Worm (Caenorhabditis elegans) whole organism, L1 larva: Measurements from ENCODE around the gene C34D10.5.

Source experiments
- C04F5.9 ChIP-seq: sonication (generic microtip); optimal IDR thresholded peaks from 2 replicates; lab custom pipeline; 2016; ENCODE audit warnings: missing genetic modification characterization, missing compliant biosample characterization
- Y116A8C.19 ChIP-seq: sonication (generic microtip); optimal IDR thresholded peaks from 2 replicates; lab custom pipeline; 2016; ENCODE audit warnings: missing compliant biosample characterization, missing genetic modification characterization, borderline replicate concordance
- alr-1 ChIP-seq: fragments of 200-800 bp; sonication (Bioruptor generic); optimal IDR thresholded peaks from 2 replicates; lab custom pipeline; 2018; ENCODE audit warnings: borderline replicate concordance, mild to moderate bottlenecking, missing genetic modification characterization, missing compliant biosample characterization
- ceh-82 ChIP-seq, 3 experiments: fragments of 150-350 bp in 1 of 3; sonication (generic microtip) in 2 of 3; optimal IDR thresholded peaks; 2 replicates each; lab custom pipeline; 2014 to 2017; ENCODE audit warnings: missing biosample characterization in 3 of 3, missing genetic modification characterization in 3 of 3
- ceh-88 ChIP-seq: fragments of 200-800 bp; sonication (Bioruptor generic); IDR thresholded peaks from 2 replicates; pipeline ENCODE4 v1.3.6; 2022; ENCODE audit warnings: missing genetic modification characterization, missing compliant biosample characterization
- dpl-1 ChIP-seq, 3 experiments: fragments of 150-350 bp in 2 of 3; sonication (generic microtip) in 1 of 3; optimal IDR thresholded peaks; 2 replicates each; lab custom pipeline; 2014 to 2017; ENCODE audit warnings: missing biosample characterization in 3 of 3, missing genetic modification characterization in 3 of 3, missing genetic modification reagents in 3 of 3
- dsc-1 ChIP-seq: sonication (generic microtip); optimal IDR thresholded peaks from 2 replicates; lab custom pipeline; 2016; ENCODE audit warnings: mild to moderate bottlenecking, missing genetic modification characterization, missing compliant biosample characterization
- efl-1 ChIP-seq, 4 experiments: fragments of 150-350 bp; optimal IDR thresholded peaks in 3 of 4; peaks in 1 of 4; 1 replicate in 1 of 4; 2 replicates in 3 of 4; lab custom pipeline; 2014; ENCODE audit warnings: missing biosample characterization in 2 of 4, missing genetic modification characterization in 2 of 4, missing genetic modification reagents in 2 of 4
- egl-27 ChIP-seq, 2 experiments: fragments of 150-350 bp in 1 of 2; sonication (generic microtip); optimal IDR thresholded peaks; 3 replicates each; lab custom pipeline; 2017 to 2018; ENCODE audit warnings: missing biosample characterization in 2 of 2, missing genetic modification characterization in 2 of 2, missing genetic modification reagents in 2 of 2
- elt-2 ChIP-seq: sonication (generic microtip); optimal IDR thresholded peaks from 2 replicates; lab custom pipeline; 2016; ENCODE audit warnings: missing genetic modification characterization, mild to moderate bottlenecking, inconsistent platforms, missing compliant biosample characterization, missing genetic modification reagents
- fkh-4 ChIP-seq: sonication (generic microtip); optimal IDR thresholded peaks from 2 replicates; lab custom pipeline; 2016; ENCODE audit warnings: missing compliant biosample characterization, missing genetic modification characterization, borderline replicate concordance
- fkh-8 ChIP-seq: sonication (generic microtip); optimal IDR thresholded peaks from 2 replicates; lab custom pipeline; 2016; ENCODE audit warnings: mild to moderate bottlenecking, missing genetic modification characterization, missing compliant biosample characterization
- grh-1 ChIP-seq: fragments of 200-800 bp; sonication (Bioruptor generic); IDR thresholded peaks from 2 replicates; pipeline ENCODE4 v1.3.6; 2022; ENCODE audit warnings: missing genetic modification reagents, missing genetic modification characterization, missing compliant biosample characterization
- hpl-2 ChIP-seq: fragments of 150-350 bp; optimal IDR thresholded peaks from 2 replicates; lab custom pipeline; 2014; ENCODE audit warnings: missing biosample characterization, missing genetic modification reagents, missing genetic modification characterization
- isw-1 ChIP-seq: fragments of 200-800 bp; sonication (Bioruptor generic); IDR thresholded peaks from 2 replicates; pipeline ENCODE4 v1.3.6; 2022; ENCODE audit warnings: missing genetic modification characterization, missing compliant biosample characterization
- jun-1 ChIP-seq: fragments of 150-350 bp; optimal IDR thresholded peaks from 2 replicates; lab custom pipeline; 2014; ENCODE audit warnings: missing biosample characterization, missing genetic modification reagents, missing genetic modification characterization
- lin-13 ChIP-seq: fragments of 150-350 bp; optimal IDR thresholded peaks from 2 replicates; lab custom pipeline; 2014; ENCODE audit warnings: missing biosample characterization, missing genetic modification reagents, missing genetic modification characterization
- lin-35 ChIP-seq, 2 experiments: fragments of 150-350 bp; optimal IDR thresholded peaks; 2 replicates each; lab custom pipeline; 2014; ENCODE audit warnings: missing biosample characterization in 2 of 2, missing genetic modification characterization in 2 of 2, missing genetic modification reagents in 2 of 2
- lir-3 ChIP-seq: sonication (generic microtip); optimal IDR thresholded peaks from 2 replicates; lab custom pipeline; 2016; ENCODE audit warnings: mild to moderate bottlenecking, missing genetic modification characterization, moderate library complexity, missing compliant biosample characterization; ENCODE audit not compliant: poor library complexity
- lsy-2 ChIP-seq, 2 experiments: fragments of 150-350 bp; optimal IDR thresholded peaks; 2 replicates each; lab custom pipeline; 2014; ENCODE audit warnings: missing biosample characterization in 2 of 2, missing genetic modification characterization in 2 of 2
- mdl-1 ChIP-seq, 2 experiments: fragments of 150-350 bp; optimal IDR thresholded peaks; 2 replicates each; lab custom pipeline; 2014 to 2017; ENCODE audit warnings: missing biosample characterization in 2 of 2, missing genetic modification characterization in 2 of 2, inconsistent platforms in 1 of 2
- nhr-20 ChIP-seq: sonication (generic microtip); optimal IDR thresholded peaks from 2 replicates; lab custom pipeline; 2016; ENCODE audit warnings: mild to moderate bottlenecking, missing genetic modification characterization, missing compliant biosample characterization
- nhr-237 ChIP-seq: fragments of 150-350 bp; optimal IDR thresholded peaks from 2 replicates; lab custom pipeline; 2014; ENCODE audit warnings: missing biosample characterization, missing genetic modification characterization
- nhr-47 ChIP-seq: sonication (generic microtip); optimal IDR thresholded peaks from 2 replicates; lab custom pipeline; 2016; ENCODE audit warnings: mild to moderate bottlenecking, missing genetic modification characterization, moderate library complexity, missing compliant biosample characterization
- nhr-71 ChIP-seq: sonication (generic microtip); optimal IDR thresholded peaks from 2 replicates; lab custom pipeline; 2016; ENCODE audit warnings: mild to moderate bottlenecking, missing genetic modification characterization, moderate library complexity, missing compliant biosample characterization
- nhr-77 ChIP-seq: fragments of 150-350 bp; optimal IDR thresholded peaks from 2 replicates; lab custom pipeline; 2014; ENCODE audit warnings: missing biosample characterization, missing genetic modification characterization
- nhr-85 ChIP-seq: sonication (generic microtip); peaks from one replicate; lab custom pipeline; 2016; ENCODE audit warnings: missing genetic modification characterization, inconsistent platforms, missing compliant biosample characterization
- pax-3 ChIP-seq: fragments of 200-800 bp; sonication (Bioruptor generic); optimal IDR thresholded peaks from 2 replicates; lab custom pipeline; 2018; ENCODE audit warnings: mild to moderate bottlenecking, missing genetic modification characterization, moderate library complexity, missing compliant biosample characterization
- rnt-1 ChIP-seq: sonication (generic microtip); optimal IDR thresholded peaks from 2 replicates; lab custom pipeline; 2016; ENCODE audit warnings: mild to moderate bottlenecking, missing genetic modification characterization, moderate library complexity, missing compliant biosample characterization
- skn-1 ChIP-seq: fragments of 150-350 bp; optimal IDR thresholded peaks from 2 replicates; lab custom pipeline; 2014; ENCODE audit warnings: missing biosample characterization, missing genetic modification characterization
- snpc-4 ChIP-seq: fragments of 150-350 bp; optimal IDR thresholded peaks from 2 replicates; lab custom pipeline; 2014; ENCODE audit warnings: missing biosample characterization, missing genetic modification characterization
- sox-4 ChIP-seq: sonication (generic microtip); optimal IDR thresholded peaks from 2 replicates; lab custom pipeline; 2016; ENCODE audit warnings: missing genetic modification characterization, missing compliant biosample characterization
- swsn-7 ChIP-seq: sonication (generic microtip); optimal IDR thresholded peaks from 2 replicates; lab custom pipeline; 2016; ENCODE audit warnings: missing genetic modification characterization, missing compliant biosample characterization
- tbx-2 ChIP-seq: sonication (generic microtip); optimal IDR thresholded peaks from 2 replicates; lab custom pipeline; 2016; ENCODE audit warnings: missing genetic modification characterization, missing compliant biosample characterization
- unc-62 ChIP-seq: fragments of 150-350 bp; optimal IDR thresholded peaks from 2 replicates; lab custom pipeline; 2014; ENCODE audit warnings: missing biosample characterization, missing genetic modification reagents, missing genetic modification characterization
- unc-86 ChIP-seq: sonication (generic microtip); optimal IDR thresholded peaks from 2 replicates; lab custom pipeline; 2016; ENCODE audit warnings: missing genetic modification characterization, missing compliant biosample characterization
- unc-98 ChIP-seq: fragments of 200-800 bp; sonication (Bioruptor generic); IDR thresholded peaks from 2 replicates; pipeline ENCODE4 v1.3.6; 2022; ENCODE audit warnings: missing genetic modification characterization, missing compliant biosample characterization
- vab-15 ChIP-seq: sonication (generic microtip); optimal IDR thresholded peaks from 2 replicates; lab custom pipeline; 2017; ENCODE audit warnings: missing genotype, mild to moderate bottlenecking, missing genetic modification characterization, missing compliant biosample characterization
- xbp-1 ChIP-seq: sonication (generic microtip); optimal IDR thresholded peaks from 2 replicates; lab custom pipeline; 2016; ENCODE audit warnings: missing genetic modification characterization, missing compliant biosample characterization
- zag-1 ChIP-seq: fragments of 150-350 bp; optimal IDR thresholded peaks from 2 replicates; lab custom pipeline; 2014; ENCODE audit warnings: missing biosample characterization, missing genetic modification characterization
- zip-4 ChIP-seq: fragments of 200-800 bp; sonication (Bioruptor generic); optimal IDR thresholded peaks from 2 replicates; lab custom pipeline; 2018; ENCODE audit warnings: mild to moderate bottlenecking, missing genetic modification characterization, moderate library complexity, missing compliant biosample characterization

The C34D10.5 gene

DNA sequence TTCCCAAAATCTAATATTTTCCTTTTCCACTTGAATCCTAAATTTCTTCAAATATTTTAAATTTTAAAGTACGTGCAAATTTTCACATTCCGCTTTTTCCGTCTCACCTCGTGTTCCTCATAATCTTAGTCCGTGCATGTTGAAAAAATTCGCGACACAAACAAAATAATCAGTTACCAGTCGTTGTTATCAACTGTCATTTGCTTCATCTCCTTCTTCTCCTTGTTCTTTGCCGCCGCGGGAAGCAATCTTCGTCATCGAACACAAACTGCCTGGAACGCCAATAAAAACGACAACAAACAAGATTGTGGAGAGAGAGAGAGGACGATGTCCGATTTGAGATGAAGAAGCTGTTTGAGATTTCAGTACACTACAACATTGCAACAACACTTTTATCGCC lies at the start of gene C34D10.5:
TSS of gene C34D10.5 (plus strand) at position 269 of the 400 bp plus-strand sequence.
- TF ChIP-seq nhr-85 (tag; lab: Kevin White, UChicago) (peak; percentile 52), sox-4 (tag; lab: Kevin White, UChicago) (no peak), C04F5.9 (no peak), nhr-71 (peak; percentile 1), rnt-1 (tag; lab: Kevin White, UChicago) (peak; percentile 13), lir-3 (tag; lab: Kevin White, UChicago) (no peak)

DNA sequence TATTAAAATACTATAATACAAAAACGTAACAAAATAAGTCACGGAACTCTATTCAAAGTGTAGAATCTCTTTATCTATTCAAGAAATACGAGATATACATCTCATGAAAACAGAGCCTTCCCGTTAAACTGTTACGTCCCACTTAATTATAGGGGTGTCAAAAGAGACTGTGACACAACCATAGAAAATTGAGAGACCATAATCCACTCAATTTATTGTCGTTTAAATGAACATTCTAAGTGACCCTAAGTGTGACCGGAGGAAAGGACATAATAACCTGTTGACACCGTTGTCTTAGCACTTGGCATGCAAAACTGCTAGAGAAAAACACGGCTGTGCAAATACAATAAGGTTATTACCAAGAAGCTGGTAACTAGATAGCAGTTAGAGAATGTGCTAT lies 49.3 kb upstream of the C34D10.5 start:
- TF ChIP-seq skn-1, result no peak
- no peak for TF ChIP-seq isw-1 (GFP tag; lab: Robert Waterston, UW)
- TF ChIP-seq nhr-20 (tag; lab: Kevin White, UChicago), result no peak
- no peak for TF ChIP-seq snpc-4 (tag; lab: Kevin White, UChicago)
- no peak for TF ChIP-seq swsn-7 (tag; lab: Kevin White, UChicago)
- no peak for TF ChIP-seq mdl-1 (tag; optimal IDR thresholded peaks at IDR 0.05; lab: Kevin White, UChicago)
- no peak for TF ChIP-seq efl-1 (optimal IDR thresholded peaks at IDR 0.05; lab: Kevin White, UChicago)
- no peak for TF ChIP-seq efl-1 (GFP tag; optimal IDR thresholded peaks at IDR 0.05 in 1 of 2; lab: Kevin White, UChicago)

DNA sequence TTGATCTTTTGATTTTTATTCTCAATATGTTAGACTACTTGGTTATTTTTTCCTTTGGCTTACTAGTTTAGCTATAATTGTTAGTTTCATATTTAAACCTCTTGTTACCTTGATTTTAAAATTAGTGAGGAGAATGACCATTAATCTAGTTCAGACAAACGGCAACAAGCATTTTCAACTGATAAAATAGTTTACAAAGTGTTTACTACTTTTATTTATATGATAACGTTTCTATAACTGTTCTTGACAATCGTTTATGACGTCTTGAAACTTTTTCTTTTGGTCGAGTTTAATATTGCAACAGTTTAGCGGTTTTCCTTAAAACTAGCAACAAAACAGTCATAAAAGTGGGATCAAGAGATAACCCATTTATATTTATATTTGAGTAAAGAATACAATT lies 42.1 kb upstream of the C34D10.5 start:
- peak; percentile 23 for TF ChIP-seq elt-2 (tag; lab: Kevin White, UChicago)
- TF ChIP-seq zip-4, result no peak
- TF ChIP-seq egl-27 (tag; optimal IDR thresholded peaks at IDR 0.05; lab: Kevin White, UChicago), result no peak

DNA sequence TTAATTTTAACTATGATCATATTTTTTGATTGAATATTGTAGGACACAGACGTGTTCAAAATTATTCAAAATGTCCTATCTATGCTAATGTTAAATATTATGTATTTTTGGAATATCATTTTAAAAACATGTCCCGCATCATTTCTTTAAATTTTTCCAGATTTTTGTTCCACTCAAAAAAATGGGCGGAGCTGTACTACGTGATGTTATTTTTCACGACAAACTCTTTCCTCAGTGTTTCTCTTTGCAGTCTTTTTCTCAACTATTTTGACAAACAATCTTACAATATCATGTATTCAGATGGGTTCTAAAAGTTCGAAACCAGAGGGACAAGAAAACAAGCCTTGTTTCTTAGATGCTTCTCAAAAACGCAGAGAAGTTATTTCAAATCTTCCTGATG lies 41.4 kb upstream of the C34D10.5 start, which contains the start of gene F45E1.5:
TSS of gene F45E1.5 (plus strand) at position 301 of the 400 bp plus-strand sequence.
- TF ChIP-seq ceh-88 (GFP tag; lab: Robert Waterston, UW) (no peak), jun-1 (tag; lab: Kevin White, UChicago) (no peak), unc-98 (GFP tag; lab: Robert Waterston, UW) (no peak), nhr-20 (tag; lab: Kevin White, UChicago) (no peak), lin-35 (GFP tag; optimal IDR thresholded peaks at IDR 0.05; lab: Kevin White, UChicago) (no peak), alr-1 (no peak), lin-13 (GFP tag; lab: Kevin White, UChicago) (no peak), zip-4 (no peak)

DNA sequence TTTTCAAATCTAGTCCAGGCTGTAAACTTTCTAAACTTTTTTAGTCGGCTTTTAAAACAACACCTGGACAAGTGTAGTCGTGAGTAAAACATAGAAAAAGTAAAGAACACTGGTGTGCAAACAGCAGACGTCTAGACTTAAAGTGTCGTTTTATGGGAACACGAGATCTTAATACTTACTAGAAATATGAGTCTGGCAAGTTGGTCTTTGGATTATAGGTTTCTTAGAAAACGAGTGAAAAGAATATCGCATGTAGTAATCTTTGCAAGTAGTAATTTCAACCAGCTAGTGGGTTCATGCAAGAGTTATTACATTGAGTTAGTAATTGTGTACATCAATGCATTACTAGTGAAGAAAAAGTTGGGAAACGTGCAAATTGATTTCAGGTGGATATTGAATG lies 40.4 kb upstream of the C34D10.5 start:
- TF ChIP-seq lin-35 (GFP tag; optimal IDR thresholded peaks at IDR 0.05; lab: Kevin White, UChicago) (no peak), dpl-1 (GFP tag; optimal IDR thresholded peaks at IDR 0.05; lab: Kevin White, UChicago) (no peak), xbp-1 (no peak), fkh-8 (tag; lab: Kevin White, UChicago) (peak; percentile 87), dsc-1 (peak; percentile 31), Y116A8C.19 (tag; lab: Kevin White, UChicago) (no peak), ceh-82 (tag; optimal IDR thresholded peaks at IDR 0.05; lab: Kevin White, UChicago) (no peak), sox-4 (tag; lab: Kevin White, UChicago) (peak; percentile 41), tbx-2 (tag; lab: Kevin White, UChicago) (no peak), unc-62 (GFP tag; lab: Kevin White, UChicago) (no peak), nhr-77 (tag; lab: Kevin White, UChicago) (no peak), grh-1 (GFP tag; lab: Robert Waterston, UW) (no peak), fkh-4 (tag; lab: Kevin White, UChicago) (no peak), nhr-71 (peak; percentile 66), hpl-2 (GFP tag; lab: Kevin White, UChicago) (no peak), nhr-237 (tag; lab: Kevin White, UChicago) (no peak), nhr-47 (tag; lab: Kevin White, UChicago) (peak; percentile 51), zag-1 (tag; lab: Kevin White, UChicago) (no peak), vab-15 (tag; lab: Kevin White, UChicago) (no peak), lsy-2 (tag; optimal IDR thresholded peaks at IDR 0.05; lab: Kevin White, UChicago) (no peak), ceh-88 (GFP tag; lab: Robert Waterston, UW) (no peak), pax-3 (tag; lab: Kevin White, UChicago) (no peak), egl-27 (tag; optimal IDR thresholded peaks at IDR 0.05; lab: Kevin White, UChicago) (no peak), unc-86 (tag; lab: Kevin White, UChicago) (no peak), zip-4 (no peak)
- TF ChIP-seq, all 84 proteins: peak for 5
